Worm (Caenorhabditis elegans): Measurements from ENCODE around the gene clec-67.

clec-67 gene

ce11 chrIV:3921898-3922297 lies at the start of gene clec-67:
Gene clec-67, plus strand, starts transcription at chrIV:3922165.
- TF ChIP-seq ref-1 (GFP tag; conservative IDR thresholded peaks at IDR 0.05) (no peak), ztf-23 (GFP tag; IDR thresholded peaks at IDR 0.05) (no peak), T22C8.4 (GFP tag; IDR thresholded peaks at IDR 0.05) (no peak), klf-2 (GFP tag; conservative IDR thresholded peaks at IDR 0.05) (no peak), flt-1 (GFP tag; IDR thresholded peaks at IDR 0.05) (no peak), ztf-29 (GFP tag; IDR thresholded peaks at IDR 0.05) (no peak), cog-1 (tag; optimal IDR thresholded peaks at IDR 0.05) (no peak), med-1 (GFP tag; optimal IDR thresholded peaks at IDR 0.05; ENCODE audit: insufficient read depth) (no peak), tab-1 (GFP tag; IDR thresholded peaks at IDR 0.05) (no peak)

ce11 chrIV:3873195-3873594 lies 48.8 kb upstream of the clec-67 start:
- TF ChIP-seq klf-2 (GFP tag; conservative IDR thresholded peaks at IDR 0.05), result no peak
- TF ChIP-seq ref-1 (GFP tag; conservative IDR thresholded peaks at IDR 0.05), result no peak
- no peak for TF ChIP-seq med-1 (GFP tag; optimal IDR thresholded peaks at IDR 0.05; ENCODE audit: insufficient read depth)
- no peak for TF ChIP-seq ztf-29 (GFP tag; IDR thresholded peaks at IDR 0.05)
- TF ChIP-seq T22C8.4 (GFP tag; IDR thresholded peaks at IDR 0.05), result no peak

- TF ChIP-seq T22C8.4 (GFP tag; IDR thresholded peaks at IDR 0.05), result no peak
- no peak for TF ChIP-seq cog-1 (tag; optimal IDR thresholded peaks at IDR 0.05)
- no peak for TF ChIP-seq ztf-29 (GFP tag; IDR thresholded peaks at IDR 0.05)
- TF ChIP-seq klf-2 (GFP tag; conservative IDR thresholded peaks at IDR 0.05), result no peak
- TF ChIP-seq ztf-23 (GFP tag; IDR thresholded peaks at IDR 0.05), result no peak
- no peak for TF ChIP-seq flt-1 (GFP tag; IDR thresholded peaks at IDR 0.05)
- no peak for TF ChIP-seq med-1 (GFP tag; optimal IDR thresholded peaks at IDR 0.05; ENCODE audit: insufficient read depth)
Observed at ce11 chrIV:3873706-3874105, 48.3 kb upstream of the clec-67 start, which contains the start of gene F37C4.5. Gene F37C4.5, minus strand, starts transcription at chrIV:3873806.

DNA sequence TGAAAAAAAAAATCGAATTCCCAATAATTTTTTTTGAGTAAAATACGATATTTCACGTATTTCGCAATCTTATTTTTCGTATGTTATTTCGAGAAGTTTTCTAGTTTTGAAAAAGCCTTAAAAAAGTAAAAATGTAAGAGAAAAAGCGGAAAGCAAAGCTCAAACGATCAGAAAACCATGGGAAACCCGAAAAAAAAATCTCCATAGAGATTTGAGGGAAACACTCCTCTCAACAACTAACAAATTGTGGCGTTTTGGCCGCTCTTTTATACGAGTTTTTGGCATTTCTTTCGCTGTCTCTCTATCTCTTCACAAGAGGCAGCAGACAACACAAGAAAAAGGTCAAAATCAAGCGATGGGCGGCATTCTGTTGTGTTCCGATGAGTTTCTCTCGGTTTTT lies 47.5 kb upstream of the clec-67 start:
- no peak for TF ChIP-seq klf-2 (GFP tag; conservative IDR thresholded peaks at IDR 0.05)
- TF ChIP-seq ref-1 (GFP tag; conservative IDR thresholded peaks at IDR 0.05), result no peak
- TF ChIP-seq T22C8.4 (GFP tag; IDR thresholded peaks at IDR 0.05), result no peak
- no peak for TF ChIP-seq cog-1 (tag; optimal IDR thresholded peaks at IDR 0.05)
- no peak for TF ChIP-seq tab-1 (GFP tag; IDR thresholded peaks at IDR 0.05)
- no peak for TF ChIP-seq ztf-23 (GFP tag; IDR thresholded peaks at IDR 0.05)
- TF ChIP-seq flt-1 (GFP tag; IDR thresholded peaks at IDR 0.05), result no peak
- TF ChIP-seq med-1 (GFP tag; optimal IDR thresholded peaks at IDR 0.05; ENCODE audit: insufficient read depth), result no peak
- no peak for TF ChIP-seq ztf-29 (GFP tag; IDR thresholded peaks at IDR 0.05)

DNA sequence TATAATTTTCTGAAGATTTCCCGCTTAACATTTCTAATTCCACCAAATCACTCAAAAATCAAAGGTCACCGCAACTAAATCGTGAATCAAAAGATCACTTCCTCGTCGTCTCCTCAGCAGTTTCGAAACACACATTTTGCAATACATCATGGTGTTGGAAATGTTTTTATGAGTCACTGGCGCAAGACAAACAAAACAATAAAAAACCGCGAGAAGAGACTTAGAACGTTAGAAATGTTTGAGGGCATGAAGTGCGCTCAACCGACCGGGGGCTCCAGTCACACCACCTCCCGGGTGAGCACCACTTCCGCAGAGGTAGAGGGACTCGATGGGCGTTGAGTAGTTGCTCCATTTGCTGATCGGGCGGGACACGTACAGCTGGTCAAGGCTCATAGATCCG lies 46.7 kb upstream of the clec-67 start:
- no peak for TF ChIP-seq flt-1 (GFP tag; IDR thresholded peaks at IDR 0.05)
- no peak for TF ChIP-seq tab-1 (GFP tag; IDR thresholded peaks at IDR 0.05)
- no peak for TF ChIP-seq med-1 (GFP tag; optimal IDR thresholded peaks at IDR 0.05; ENCODE audit: insufficient read depth)
- no peak for TF ChIP-seq ztf-29 (GFP tag; IDR thresholded peaks at IDR 0.05)
- TF ChIP-seq klf-2 (GFP tag; conservative IDR thresholded peaks at IDR 0.05), result no peak
- no peak for TF ChIP-seq ztf-23 (GFP tag; IDR thresholded peaks at IDR 0.05)
- TF ChIP-seq ref-1 (GFP tag; conservative IDR thresholded peaks at IDR 0.05), result no peak
- no peak for TF ChIP-seq T22C8.4 (GFP tag; IDR thresholded peaks at IDR 0.05)
- TF ChIP-seq cog-1 (tag; optimal IDR thresholded peaks at IDR 0.05), result no peak

ce11 chrIV:3876955-3877354 lies 45.0 kb upstream of the clec-67 start:
- TF ChIP-seq T22C8.4 (GFP tag; IDR thresholded peaks at IDR 0.05), result no peak
- no peak for TF ChIP-seq cog-1 (tag; optimal IDR thresholded peaks at IDR 0.05)
- no peak for TF ChIP-seq tab-1 (GFP tag; IDR thresholded peaks at IDR 0.05)
- TF ChIP-seq ref-1 (GFP tag; conservative IDR thresholded peaks at IDR 0.05), result no peak

ce11 chrIV:3878283-3878938 lies 43.6 kb upstream of the clec-67 start, which contains the start of gene F37C4.6:
Gene F37C4.6, minus strand, starts transcription at chrIV:3878333.
- no peak for TF ChIP-seq T22C8.4 (GFP tag; IDR thresholded peaks at IDR 0.05)
- TF ChIP-seq med-1 (GFP tag; optimal IDR thresholded peaks at IDR 0.05; ENCODE audit: insufficient read depth), result no peak

DNA sequence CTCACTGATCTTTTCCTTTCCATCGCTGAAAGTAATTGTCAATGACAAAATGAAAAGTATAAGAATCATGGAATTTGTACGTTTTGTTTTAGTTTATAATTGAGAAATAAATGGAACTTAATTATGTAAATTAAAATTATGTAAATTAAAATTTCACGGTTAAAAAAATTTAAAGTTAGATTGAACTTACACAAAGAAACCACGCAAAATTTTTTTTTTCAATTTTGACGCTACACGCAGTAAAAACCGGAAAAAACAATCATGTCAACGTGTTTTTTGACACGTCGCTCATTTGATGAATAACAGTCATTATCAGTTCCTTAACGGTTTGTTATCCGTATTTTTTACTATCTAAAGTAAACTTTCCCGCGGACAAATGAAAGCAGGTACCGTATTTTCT lies 40.8 kb upstream of the clec-67 start, which contains the start of the genes F37C4.8 and oac-23:
Gene F37C4.8, minus strand, starts transcription at position 101 of the 400 bp plus-strand sequence.
Gene oac-23, plus strand, starts transcription at position 323 of the 400 bp plus-strand sequence.
- TF ChIP-seq klf-2 (GFP tag; conservative IDR thresholded peaks at IDR 0.05) (no peak), cog-1 (tag; optimal IDR thresholded peaks at IDR 0.05) (no peak), ztf-29 (GFP tag; IDR thresholded peaks at IDR 0.05) (no peak), med-1 (GFP tag; optimal IDR thresholded peaks at IDR 0.05; ENCODE audit: insufficient read depth) (no peak), tab-1 (GFP tag; IDR thresholded peaks at IDR 0.05) (no peak), T22C8.4 (GFP tag; IDR thresholded peaks at IDR 0.05) (no peak), flt-1 (GFP tag; IDR thresholded peaks at IDR 0.05) (no peak), ref-1 (GFP tag; conservative IDR thresholded peaks at IDR 0.05) (no peak), ztf-23 (GFP tag; IDR thresholded peaks at IDR 0.05) (no peak)

DNA sequence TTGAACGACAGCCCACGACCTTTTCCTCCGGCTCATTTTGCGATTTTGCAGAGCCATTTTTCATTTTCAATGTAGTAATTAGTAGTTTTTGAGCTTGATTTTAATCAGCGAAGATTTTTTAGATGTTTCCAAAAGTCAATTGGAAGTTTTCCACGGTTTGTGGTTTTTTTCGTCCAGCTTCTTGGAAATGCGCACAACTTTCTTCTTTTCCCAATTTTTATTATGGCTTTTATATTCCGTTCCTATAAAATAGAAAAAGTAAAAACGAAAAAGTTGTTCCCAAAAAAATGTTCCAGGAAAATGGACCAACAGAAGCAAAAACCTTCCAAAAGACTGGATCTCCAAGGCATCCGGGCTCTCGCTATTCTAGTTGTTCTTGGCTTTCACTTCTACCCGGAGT lies 36.6 kb upstream of the clec-67 start, which contains the start of gene oac-22:
Gene oac-22, plus strand, starts transcription at position 301 of the 400 bp plus-strand sequence.
- TF ChIP-seq ztf-23 (GFP tag; IDR thresholded peaks at IDR 0.05), result no peak
- TF ChIP-seq cog-1 (tag; optimal IDR thresholded peaks at IDR 0.05), result no peak
- no peak for TF ChIP-seq tab-1 (GFP tag; IDR thresholded peaks at IDR 0.05)
- TF ChIP-seq ref-1 (GFP tag; conservative IDR thresholded peaks at IDR 0.05), result no peak
- no peak for TF ChIP-seq ztf-29 (GFP tag; IDR thresholded peaks at IDR 0.05)
- TF ChIP-seq med-1 (GFP tag; optimal IDR thresholded peaks at IDR 0.05; ENCODE audit: insufficient read depth), result no peak
- TF ChIP-seq flt-1 (GFP tag; IDR thresholded peaks at IDR 0.05), result no peak
- TF ChIP-seq klf-2 (GFP tag; conservative IDR thresholded peaks at IDR 0.05), result no peak
- TF ChIP-seq T22C8.4 (GFP tag; IDR thresholded peaks at IDR 0.05), result no peak

- TF ChIP-seq tab-1 (GFP tag; IDR thresholded peaks at IDR 0.05) (no peak), klf-2 (GFP tag; conservative IDR thresholded peaks at IDR 0.05) (no peak), flt-1 (GFP tag; IDR thresholded peaks at IDR 0.05) (no peak), ztf-23 (GFP tag; IDR thresholded peaks at IDR 0.05) (no peak), ref-1 (GFP tag; conservative IDR thresholded peaks at IDR 0.05) (no peak), ztf-29 (GFP tag; IDR thresholded peaks at IDR 0.05) (no peak), med-1 (GFP tag; optimal IDR thresholded peaks at IDR 0.05; ENCODE audit: insufficient read depth) (no peak), cog-1 (tag; optimal IDR thresholded peaks at IDR 0.05) (no peak), T22C8.4 (GFP tag; IDR thresholded peaks at IDR 0.05) (no peak)
Observed at ce11 chrIV:3888963-3889362, 33.0 kb upstream of the clec-67 start, which contains the start of gene oac-21. Gene oac-21, plus strand, starts transcription at chrIV:3889263.
